Fruit fly (Drosophila melanogaster) whole organism, larva: ENCODE data around the gene CG7183.
A peak's percentile ranks its signal among the peaks of the same experiment; 100 is the strongest.

Experiments
- noc ChIP-seq: fragments of 200-800 bp; sonication (Bioruptor generic); optimal IDR thresholded peaks from 3 replicates; lab custom pipeline; 2019; ENCODE audit warnings: missing biosample characterization, mild to moderate bottlenecking, missing genetic modification characterization, moderate library complexity

The CG7183 gene

dm6 chr3R:18242089-18242955 lies 21.8 kb upstream of the CG7183 start, which contains the start of the genes CG7156 and 14-3-3epsilon:
TSS of gene CG7156 (minus strand) at chr3R:18242159.
TSS of gene 14-3-3epsilon (plus strand) at chr3R:18242531.
- TF ChIP-seq noc: peak; percentile 34

dm6 chr3R:18235879-18236278 lies 15.4 kb upstream of the CG7183 start, which contains the start of gene repo:
TSS of gene repo (plus strand) at chr3R:18236192.
- no peak for TF ChIP-seq noc

DNA sequence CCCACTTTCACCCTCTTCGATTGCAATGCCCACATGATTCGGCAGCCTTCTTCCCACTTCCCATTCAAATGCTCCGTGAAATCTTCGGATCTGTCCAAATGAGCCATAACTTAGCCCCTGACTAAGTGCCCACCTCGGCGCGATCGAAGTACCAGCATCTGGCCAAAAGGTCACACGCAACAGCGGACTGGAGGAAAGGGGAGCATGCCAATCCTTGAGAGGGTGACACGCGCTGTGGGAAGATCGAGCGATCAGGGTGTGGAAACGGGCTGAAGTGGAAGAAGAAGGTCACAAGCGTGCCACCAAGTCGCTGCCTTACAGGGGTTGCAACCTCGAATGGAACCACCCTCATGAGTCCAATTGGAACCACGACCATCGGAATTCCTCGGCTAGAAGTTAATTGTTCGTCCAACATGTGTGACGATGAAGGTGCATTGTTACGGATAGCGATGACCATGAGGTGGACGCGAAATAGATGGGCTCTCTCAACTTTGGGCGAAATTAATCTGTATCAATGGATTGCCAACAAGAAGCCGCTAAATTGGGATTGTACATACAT lies 14.3 kb upstream of the CG7183 start:
- TF ChIP-seq noc: no peak

dm6 chr3R:18232187-18232586 lies 11.7 kb upstream of the CG7183 start:
- TF ChIP-seq noc: no peak

DNA sequence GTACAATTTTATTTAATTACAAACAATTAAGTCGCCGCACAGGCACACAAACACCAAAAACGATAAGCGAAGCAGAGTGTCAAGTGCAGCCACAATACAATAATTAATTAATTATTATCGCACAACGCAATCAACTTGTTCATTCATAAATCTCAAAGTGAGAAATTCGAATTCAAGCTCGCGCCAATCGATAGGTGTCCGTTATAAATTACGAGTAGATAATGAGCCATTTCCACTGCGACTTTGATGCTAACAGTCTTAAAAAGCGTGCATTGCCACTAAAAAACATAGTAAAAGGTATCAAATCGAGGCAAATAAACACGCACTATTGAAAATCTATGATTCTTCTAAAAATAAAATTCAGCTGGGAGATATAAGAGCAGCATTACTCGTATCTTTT lies 9.7 kb upstream of the CG7183 start:
- TF ChIP-seq noc: no peak

DNA sequence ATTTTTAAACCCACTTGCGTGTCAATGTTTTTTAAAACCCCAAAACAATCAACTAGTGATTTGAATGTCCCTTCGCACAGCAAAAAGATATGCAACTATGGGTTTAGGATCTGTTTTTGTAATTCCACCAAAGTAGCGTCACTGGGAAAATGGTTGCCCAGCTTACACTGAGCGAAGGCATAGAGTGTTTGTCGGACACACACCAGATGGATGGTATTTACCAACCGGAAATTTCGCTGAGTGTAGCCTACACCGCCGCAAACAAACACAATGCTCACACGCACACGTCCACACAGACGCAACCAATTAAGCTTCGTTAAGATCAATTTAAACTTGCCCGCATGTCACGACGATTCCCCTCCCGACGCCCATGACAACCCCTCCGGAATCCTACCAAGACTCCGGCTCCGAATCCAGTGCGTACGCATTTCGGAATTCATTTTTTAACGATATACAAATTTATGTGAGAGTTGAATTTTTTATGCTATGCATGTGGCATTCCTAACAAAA lies 8.3 kb upstream of the CG7183 start:
- TF ChIP-seq noc: no peak

- TF ChIP-seq noc: no peak
These were observed 6.9 kb upstream of the CG7183 start for dm6 chr3R:18227385-18227784.

- TF ChIP-seq noc: no peak
These were observed 6.3 kb upstream of the CG7183 start for dm6 chr3R:18226809-18227157.

DNA sequence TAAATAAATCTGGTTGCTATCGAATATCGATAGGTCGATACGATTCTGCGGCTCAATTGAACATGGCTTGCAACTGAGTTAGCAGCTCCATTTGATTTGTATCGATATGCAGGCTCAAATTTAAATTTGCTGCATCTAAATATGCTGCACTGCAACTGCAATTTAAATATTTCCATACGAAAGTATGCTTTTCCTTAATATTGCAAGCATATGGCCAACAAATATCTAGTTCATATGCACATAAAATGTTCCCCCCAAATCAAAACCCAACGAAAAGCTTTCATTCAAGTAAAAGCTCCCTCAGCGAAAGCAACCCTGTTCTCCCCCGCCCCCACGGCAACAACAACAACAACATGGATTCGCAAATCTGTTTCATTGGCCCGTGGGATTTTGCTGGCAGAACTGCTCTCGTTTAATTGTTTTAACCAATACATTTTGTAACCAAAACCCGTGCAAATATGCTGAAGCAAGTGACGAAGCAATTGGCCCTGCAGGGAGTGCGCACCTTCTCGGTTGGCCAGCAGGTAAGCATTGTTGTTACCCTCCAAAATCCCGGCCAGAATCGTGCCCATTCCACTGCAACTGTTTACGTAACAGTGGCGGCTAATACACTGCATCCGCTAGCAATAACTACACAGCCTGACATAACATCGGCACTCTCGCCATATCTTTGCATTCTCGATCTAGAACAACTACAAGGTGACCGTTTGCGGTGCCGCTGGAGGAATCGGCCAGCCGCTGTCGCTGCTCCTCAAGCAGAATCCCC lies 5.7 kb upstream of the CG7183 start, which contains the start of the genes CG7168 and Mdh2:
Gene CG7168, minus strand, starts transcription at position 40 of the 766 bp plus-strand sequence.
Gene Mdh2, plus strand, starts transcription at position 354 of the 766 bp plus-strand sequence.
- no peak for TF ChIP-seq noc

- TF ChIP-seq noc: peak; percentile 54
These were observed 2.9 kb upstream of the CG7183 start, which contains the start of the genes mTerf5 and Non3 for dm6 chr3R:18223434-18223833. TSS of gene mTerf5 (minus strand) at chr3R:18223682. TSS of gene Non3 (plus strand) at chr3R:18223722.

- no peak for TF ChIP-seq noc
These were observed 4.6 kb downstream of the CG7183 start, which contains the start of gene CG14314 for dm6 chr3R:18215900-18216299. TSS of gene CG14314 (plus strand) at chr3R:18216142.

- no peak for TF ChIP-seq noc
These were observed 5.2 kb downstream of the CG7183 start for dm6 chr3R:18215300-18215699.

- TF ChIP-seq noc: no peak
These were observed 12.0 kb downstream of the CG7183 start, which contains the start of gene CG44158 for dm6 chr3R:18208479-18208878. TSS of gene CG44158 (plus strand) at chr3R:18208779.

dm6 chr3R:18199885-18200249 lies 20.6 kb downstream of the CG7183 start:
- no peak for TF ChIP-seq noc

- TF ChIP-seq noc: no peak
These were observed 21.2 kb downstream of the CG7183 start, which contains the start of the genes Ssdp and CG7985 for dm6 chr3R:18199177-18199884. TSS of gene Ssdp (minus strand) at chr3R:18199595. TSS of gene CG7985 (plus strand) at chr3R:18199857.
